Worm (Caenorhabditis elegans) whole organism, L1 larva: Measurements from ENCODE around the gene C45B11.2.

Source experiments
- C16A3.4 ChIP-seq: fragments of 150-350 bp; optimal IDR thresholded peaks from 2 replicates; lab custom pipeline; 2014; ENCODE audit warnings: missing biosample characterization, missing genetic modification characterization
- C34B4.2 ChIP-seq: sonication (generic microtip); optimal IDR thresholded peaks from 2 replicates; lab custom pipeline; 2017; ENCODE audit warnings: mild to moderate bottlenecking, missing genetic modification characterization, missing compliant biosample characterization
- F16B12.6 ChIP-seq: fragments of 150-350 bp; optimal IDR thresholded peaks from 2 replicates; lab custom pipeline; 2014; ENCODE audit warnings: missing biosample characterization, missing genetic modification characterization
- Y116A8C.19 ChIP-seq: sonication (generic microtip); optimal IDR thresholded peaks from 2 replicates; lab custom pipeline; 2016; ENCODE audit warnings: missing compliant biosample characterization, missing genetic modification characterization, borderline replicate concordance
- alr-1 ChIP-seq: fragments of 200-800 bp; sonication (Bioruptor generic); optimal IDR thresholded peaks from 2 replicates; lab custom pipeline; 2018; ENCODE audit warnings: borderline replicate concordance, mild to moderate bottlenecking, missing genetic modification characterization, missing compliant biosample characterization
- ama-1 ChIP-seq: fragments of 150-350 bp; optimal IDR thresholded peaks from 2 replicates; lab custom pipeline; 2014
- ceh-8 ChIP-seq: fragments of 200-800 bp; sonication (Bioruptor generic); optimal IDR thresholded peaks from 2 replicates; lab custom pipeline; 2018; ENCODE audit warnings: mild to moderate bottlenecking, missing genetic modification characterization, moderate library complexity, missing compliant biosample characterization
- ceh-82 ChIP-seq, 3 experiments: fragments of 150-350 bp in 1 of 3; sonication (generic microtip) in 2 of 3; optimal IDR thresholded peaks; 2 replicates each; lab custom pipeline; 2014 to 2017; ENCODE audit warnings: missing biosample characterization in 3 of 3, missing genetic modification characterization in 3 of 3
- dpl-1 ChIP-seq, 3 experiments: fragments of 150-350 bp in 2 of 3; sonication (generic microtip) in 1 of 3; optimal IDR thresholded peaks; 2 replicates each; lab custom pipeline; 2014 to 2017; ENCODE audit warnings: missing biosample characterization in 3 of 3, missing genetic modification characterization in 3 of 3, missing genetic modification reagents in 3 of 3
- dsc-1 ChIP-seq: sonication (generic microtip); optimal IDR thresholded peaks from 2 replicates; lab custom pipeline; 2016; ENCODE audit warnings: mild to moderate bottlenecking, missing genetic modification characterization, missing compliant biosample characterization
- efl-1 ChIP-seq, 4 experiments: fragments of 150-350 bp; optimal IDR thresholded peaks in 3 of 4; peaks in 1 of 4; 1 replicate in 1 of 4; 2 replicates in 3 of 4; lab custom pipeline; 2014; ENCODE audit warnings: missing biosample characterization in 2 of 4, missing genetic modification characterization in 2 of 4, missing genetic modification reagents in 2 of 4
- elt-2 ChIP-seq: sonication (generic microtip); optimal IDR thresholded peaks from 2 replicates; lab custom pipeline; 2016; ENCODE audit warnings: missing genetic modification characterization, mild to moderate bottlenecking, inconsistent platforms, missing compliant biosample characterization, missing genetic modification reagents
- ets-5 ChIP-seq: fragments of 200-800 bp; sonication (Bioruptor generic); IDR thresholded peaks from 2 replicates; pipeline ENCODE4 v1.3.6; 2022; ENCODE audit warnings: missing genetic modification characterization, missing compliant biosample characterization
- fkh-8 ChIP-seq: sonication (generic microtip); optimal IDR thresholded peaks from 2 replicates; lab custom pipeline; 2016; ENCODE audit warnings: mild to moderate bottlenecking, missing genetic modification characterization, missing compliant biosample characterization
- fos-1 ChIP-seq: fragments of 150-350 bp; optimal IDR thresholded peaks from 2 replicates; lab custom pipeline; 2014; ENCODE audit warnings: missing biosample characterization, missing genetic modification characterization
- hlh-17 ChIP-seq: fragments of 200-800 bp; sonication (Bioruptor generic); optimal IDR thresholded peaks from 2 replicates; lab custom pipeline; 2018; ENCODE audit warnings: missing genetic modification characterization, mild to moderate bottlenecking, missing compliant biosample characterization, moderate library complexity, borderline replicate concordance
- isw-1 ChIP-seq: fragments of 200-800 bp; sonication (Bioruptor generic); IDR thresholded peaks from 2 replicates; pipeline ENCODE4 v1.3.6; 2022; ENCODE audit warnings: missing genetic modification characterization, missing compliant biosample characterization
- lin-13 ChIP-seq: fragments of 150-350 bp; optimal IDR thresholded peaks from 2 replicates; lab custom pipeline; 2014; ENCODE audit warnings: missing biosample characterization, missing genetic modification reagents, missing genetic modification characterization
- lin-14 ChIP-seq: fragments of 200-800 bp; sonication (Bioruptor generic); optimal IDR thresholded peaks from 2 replicates; lab custom pipeline; 2018; ENCODE audit warnings: mild to moderate bottlenecking, missing genetic modification characterization, moderate library complexity, missing compliant biosample characterization
- lin-35 ChIP-seq, 2 experiments: fragments of 150-350 bp; optimal IDR thresholded peaks; 2 replicates each; lab custom pipeline; 2014; ENCODE audit warnings: missing biosample characterization in 2 of 2, missing genetic modification characterization in 2 of 2, missing genetic modification reagents in 2 of 2
- lir-3 ChIP-seq: sonication (generic microtip); optimal IDR thresholded peaks from 2 replicates; lab custom pipeline; 2016; ENCODE audit warnings: mild to moderate bottlenecking, missing genetic modification characterization, moderate library complexity, missing compliant biosample characterization; ENCODE audit not compliant: poor library complexity
- lsy-2 ChIP-seq, 2 experiments: fragments of 150-350 bp; optimal IDR thresholded peaks; 2 replicates each; lab custom pipeline; 2014; ENCODE audit warnings: missing biosample characterization in 2 of 2, missing genetic modification characterization in 2 of 2
- mab-9 ChIP-seq: fragments of 200-800 bp; sonication (Bioruptor generic); IDR thresholded peaks from 2 replicates; pipeline ENCODE4 v1.3.6; 2022; ENCODE audit warnings: missing genetic modification reagents, missing genetic modification characterization, missing compliant biosample characterization
- mdl-1 ChIP-seq, 2 experiments: fragments of 150-350 bp; optimal IDR thresholded peaks; 2 replicates each; lab custom pipeline; 2014 to 2017; ENCODE audit warnings: missing biosample characterization in 2 of 2, missing genetic modification characterization in 2 of 2, inconsistent platforms in 1 of 2
- mef-2 ChIP-seq: fragments of 150-350 bp; optimal IDR thresholded peaks from 2 replicates; lab custom pipeline; 2014; ENCODE audit warnings: missing biosample characterization, missing genetic modification characterization
- mep-1 ChIP-seq: fragments of 150-350 bp; optimal IDR thresholded peaks from 2 replicates; lab custom pipeline; 2014; ENCODE audit warnings: missing biosample characterization, missing genetic modification characterization
- nhr-12 ChIP-seq: sonication (generic microtip); optimal IDR thresholded peaks from 2 replicates; lab custom pipeline; 2017; ENCODE audit warnings: missing biosample characterization, missing genetic modification characterization
- nhr-19 ChIP-seq: fragments of 200-800 bp; sonication (Bioruptor generic); conservative IDR thresholded peaks from 2 replicates; pipeline ENCODE4 v1.3.6; 2022; ENCODE audit warnings: missing genetic modification characterization, missing compliant biosample characterization
- nhr-20 ChIP-seq: sonication (generic microtip); optimal IDR thresholded peaks from 2 replicates; lab custom pipeline; 2016; ENCODE audit warnings: mild to moderate bottlenecking, missing genetic modification characterization, missing compliant biosample characterization
- nhr-71 ChIP-seq: sonication (generic microtip); optimal IDR thresholded peaks from 2 replicates; lab custom pipeline; 2016; ENCODE audit warnings: mild to moderate bottlenecking, missing genetic modification characterization, moderate library complexity, missing compliant biosample characterization
- nhr-85 ChIP-seq: sonication (generic microtip); peaks from one replicate; lab custom pipeline; 2016; ENCODE audit warnings: missing genetic modification characterization, inconsistent platforms, missing compliant biosample characterization
- nhr-90 ChIP-seq: sonication (generic microtip); optimal IDR thresholded peaks from 2 replicates; lab custom pipeline; 2016; ENCODE audit warnings: mild to moderate bottlenecking, missing genetic modification characterization, missing compliant biosample characterization; ENCODE audit not compliant: poor library complexity
- pax-3 ChIP-seq: fragments of 200-800 bp; sonication (Bioruptor generic); optimal IDR thresholded peaks from 2 replicates; lab custom pipeline; 2018; ENCODE audit warnings: mild to moderate bottlenecking, missing genetic modification characterization, moderate library complexity, missing compliant biosample characterization
- rnt-1 ChIP-seq: sonication (generic microtip); optimal IDR thresholded peaks from 2 replicates; lab custom pipeline; 2016; ENCODE audit warnings: mild to moderate bottlenecking, missing genetic modification characterization, moderate library complexity, missing compliant biosample characterization
- snpc-4 ChIP-seq: fragments of 150-350 bp; optimal IDR thresholded peaks from 2 replicates; lab custom pipeline; 2014; ENCODE audit warnings: missing biosample characterization, missing genetic modification characterization
- snu-23 ChIP-seq: sonication (generic microtip); optimal IDR thresholded peaks from 2 replicates; lab custom pipeline; 2016; ENCODE audit warnings: missing genetic modification characterization, missing compliant biosample characterization
- sptf-1 ChIP-seq: fragments of 150-350 bp; optimal IDR thresholded peaks from 2 replicates; lab custom pipeline; 2014; ENCODE audit warnings: missing biosample characterization, missing genetic modification characterization
- swsn-7 ChIP-seq: sonication (generic microtip); optimal IDR thresholded peaks from 2 replicates; lab custom pipeline; 2016; ENCODE audit warnings: missing genetic modification characterization, missing compliant biosample characterization
- tlp-1 ChIP-seq: fragments of 150-350 bp; optimal IDR thresholded peaks from 2 replicates; lab custom pipeline; 2014; ENCODE audit warnings: missing biosample characterization, missing genetic modification characterization
- unc-130 ChIP-seq: fragments of 150-350 bp; optimal IDR thresholded peaks from 2 replicates; lab custom pipeline; 2017; ENCODE audit warnings: missing biosample characterization, missing genetic modification characterization, inconsistent platforms
- unc-30 ChIP-seq: sonication (generic microtip); optimal IDR thresholded peaks from 2 replicates; lab custom pipeline; 2017; ENCODE audit warnings: missing biosample characterization, missing genetic modification characterization
- unc-98 ChIP-seq: fragments of 200-800 bp; sonication (Bioruptor generic); IDR thresholded peaks from 2 replicates; pipeline ENCODE4 v1.3.6; 2022; ENCODE audit warnings: missing genetic modification characterization, missing compliant biosample characterization
- vab-15 ChIP-seq: sonication (generic microtip); optimal IDR thresholded peaks from 2 replicates; lab custom pipeline; 2017; ENCODE audit warnings: missing genotype, mild to moderate bottlenecking, missing genetic modification characterization, missing compliant biosample characterization
- xbp-1 ChIP-seq: sonication (generic microtip); optimal IDR thresholded peaks from 2 replicates; lab custom pipeline; 2016; ENCODE audit warnings: missing genetic modification characterization, missing compliant biosample characterization
- ztf-11 ChIP-seq, 2 experiments: sonication (generic microtip); optimal IDR thresholded peaks; 2 replicates each; lab custom pipeline; 2016 to 2017; ENCODE audit warnings: missing genetic modification characterization in 2 of 2, missing biosample characterization in 1 of 2, missing compliant biosample characterization in 1 of 2

Gene C45B11.2

ce11 chrV:11073354-11073753 lies 30.8 kb downstream of the C45B11.2 start (continued):
- TF ChIP-seq lin-14 (GFP tag; lab: Kevin White, UChicago) = peak; percentile 72
- TF ChIP-seq mab-9 (GFP tag; lab: Robert Waterston, UW) = no peak
- TF ChIP-seq vab-15 (tag; lab: Kevin White, UChicago) = no peak
- TF ChIP-seq lin-13 (GFP tag; lab: Kevin White, UChicago) = no peak
- peak; percentile 9 for TF ChIP-seq snu-23 (GFP tag; lab: Kevin White, UChicago)
- no peak for TF ChIP-seq isw-1 (GFP tag; lab: Robert Waterston, UW)
- TF ChIP-seq ceh-8 (GFP tag; lab: Kevin White, UChicago) = no peak
- no peak for TF ChIP-seq nhr-90 (tag; lab: Kevin White, UChicago)
- no peak for TF ChIP-seq nhr-85 (tag; lab: Kevin White, UChicago)
- no peak for TF ChIP-seq unc-30 (tag; lab: Kevin White, UChicago)
- no peak for TF ChIP-seq unc-130
- TF ChIP-seq fos-1 (tag; lab: Kevin White, UChicago) = no peak
- no peak for TF ChIP-seq dpl-1 (GFP tag; optimal IDR thresholded peaks at IDR 0.05; lab: Kevin White, UChicago)
- TF ChIP-seq ztf-11 (tag; optimal IDR thresholded peaks at IDR 0.05; lab: Kevin White, UChicago) = no peak
- TF ChIP-seq ets-5 (GFP tag; lab: Robert Waterston, UW) = no peak
- no peak for TF ChIP-seq C16A3.4 (tag; lab: Kevin White, UChicago)
- no peak for TF ChIP-seq ama-1 (lab: Kevin White, UChicago)
- TF ChIP-seq lir-3 (tag; lab: Kevin White, UChicago) = no peak
- TF ChIP-seq nhr-71 = peak; percentile 57
- TF ChIP-seq alr-1 (tag; lab: Kevin White, UChicago) = no peak
- TF ChIP-seq mef-2 (tag; lab: Kevin White, UChicago) = no peak

DNA sequence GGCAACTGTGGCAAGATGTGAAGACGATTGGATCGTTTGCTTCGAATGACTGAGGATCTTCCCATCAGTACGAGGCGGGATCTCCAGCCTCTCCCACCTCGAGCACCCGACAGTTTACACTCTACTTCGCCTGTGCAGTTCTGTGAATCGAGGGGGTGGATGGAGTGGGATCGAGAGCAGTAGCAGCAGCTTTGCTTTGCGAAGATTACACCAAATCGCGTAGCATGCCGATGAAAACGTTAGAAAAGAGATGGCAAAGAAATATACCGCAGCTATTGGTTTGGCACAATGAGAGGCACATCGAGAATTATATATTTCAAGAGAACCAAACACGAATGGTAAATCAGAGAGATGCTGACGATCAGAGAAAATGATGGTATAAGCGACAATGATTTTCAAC lies 31.9 kb downstream of the C45B11.2 start, which contains the start of gene act-3:
act-3 (minus strand) TSS at position 51 of the 400 bp plus-strand sequence.
- TF ChIP-seq mdl-1 (tag; optimal IDR thresholded peaks at IDR 0.05; lab: Kevin White, UChicago) (peak in 1 of 2 experiments; percentile 28), xbp-1 (tag; lab: Kevin White, UChicago) (no peak), nhr-85 (tag; lab: Kevin White, UChicago) (peak; percentile 36), ceh-82 (tag; optimal IDR thresholded peaks at IDR 0.05; lab: Kevin White, UChicago) (peak in 1 of 3 experiments; percentile 1), nhr-71 (peak; percentile 76), lir-3 (tag; lab: Kevin White, UChicago) (no peak), mep-1 (tag; lab: Kevin White, UChicago) (peak; percentile 21), hlh-17 (GFP tag; lab: Kevin White, UChicago) (no peak), dsc-1 (peak; percentile 55), lin-35 (GFP tag; optimal IDR thresholded peaks at IDR 0.05; lab: Kevin White, UChicago) (peak in 1 of 2 experiments; percentile 1), lsy-2 (tag; optimal IDR thresholded peaks at IDR 0.05; lab: Kevin White, UChicago) (peak in 1 of 2 experiments; percentile 12), efl-1 (optimal IDR thresholded peaks at IDR 0.05; lab: Kevin White, UChicago) (no peak), efl-1 (GFP tag; optimal IDR thresholded peaks at IDR 0.05 in 1 of 2; lab: Kevin White, UChicago) (no peak), Y116A8C.19 (no peak), snu-23 (GFP tag; lab: Kevin White, UChicago) (peak; percentile 36), nhr-20 (tag; lab: Kevin White, UChicago) (peak; percentile 35), swsn-7 (tag; lab: Kevin White, UChicago) (peak; percentile 13), nhr-19 (peak; percentile 45), rnt-1 (peak; percentile 74), lin-14 (GFP tag; lab: Kevin White, UChicago) (peak; percentile 87)

- TF ChIP-seq ceh-82 (tag; optimal IDR thresholded peaks at IDR 0.05; lab: Kevin White, UChicago) = peak in 1 of 3 experiments; percentile 42
- TF ChIP-seq nhr-12 = no peak
- TF ChIP-seq F16B12.6 (tag; lab: Kevin White, UChicago) = no peak
- no peak for TF ChIP-seq unc-98
- peak; percentile 13 for TF ChIP-seq snpc-4 (tag; lab: Kevin White, UChicago)
- TF ChIP-seq sptf-1 = no peak
- TF ChIP-seq mep-1 (tag; lab: Kevin White, UChicago) = no peak
- TF ChIP-seq mef-2 (tag; lab: Kevin White, UChicago) = no peak
- no peak for TF ChIP-seq C34B4.2
- TF ChIP-seq swsn-7 (tag; lab: Kevin White, UChicago) = peak; percentile 26
- TF ChIP-seq pax-3 (tag; lab: Kevin White, UChicago) = no peak
- TF ChIP-seq rnt-1 = peak; percentile 22
- no peak for TF ChIP-seq unc-130
- TF ChIP-seq elt-2 (tag; lab: Kevin White, UChicago) = no peak
- TF ChIP-seq dpl-1 (GFP tag; optimal IDR thresholded peaks at IDR 0.05; lab: Kevin White, UChicago) = peak in 2 of 3 experiments; percentile 5 to 31
- no peak for TF ChIP-seq tlp-1
- TF ChIP-seq fkh-8 (tag; lab: Kevin White, UChicago) = peak; percentile 2
Observed at ce11 chrV:11075209-11076027, 32.9 kb downstream of the C45B11.2 start.
